Worm (Caenorhabditis elegans) whole organism, early embryonic: Measurements from ENCODE around the gene Y25C1A.13.

Source experiments
- B0310.2 ChIP-seq: sonication (generic microtip); optimal IDR thresholded peaks from 2 replicates; lab custom pipeline; 2016; ENCODE audit warnings: mild to moderate bottlenecking, missing genetic modification characterization, missing compliant biosample characterization
- F13C5.2 ChIP-seq: sonication (generic microtip); optimal IDR thresholded peaks from 2 replicates; lab custom pipeline; 2017; ENCODE audit warnings: mild to moderate bottlenecking, missing genetic modification characterization, inconsistent platforms, missing compliant biosample characterization
- aly-1 ChIP-seq: sonication (generic microtip); optimal IDR thresholded peaks from 2 replicates; lab custom pipeline; 2016; ENCODE audit warnings: missing genetic modification characterization, missing compliant biosample characterization
- ama-1 ChIP-seq: fragments of 150-350 bp; optimal IDR thresholded peaks from 2 replicates; lab custom pipeline; 2014
- ceh-13 ChIP-seq: fragments of 200-800 bp; sonication (Bioruptor generic); optimal IDR thresholded peaks from 2 replicates; lab custom pipeline; 2018; ENCODE audit warnings: mild to moderate bottlenecking, missing genetic modification characterization, missing compliant biosample characterization
- ceh-36 ChIP-seq: sonication (generic microtip); optimal IDR thresholded peaks from 2 replicates; lab custom pipeline; 2016; ENCODE audit warnings: missing genetic modification characterization, inconsistent platforms, missing compliant biosample characterization
- ets-7 ChIP-seq: sonication (generic microtip); optimal IDR thresholded peaks from 2 replicates; lab custom pipeline; 2016; ENCODE audit warnings: missing genotype, missing genetic modification characterization, missing compliant biosample characterization
- flt-1 ChIP-seq: fragments of 200-800 bp; sonication (Bioruptor generic); IDR thresholded peaks from 2 replicates; pipeline ENCODE4 v1.3.6; 2022; ENCODE audit warnings: missing genetic modification characterization, missing compliant biosample characterization
- hmbx-1 ChIP-seq: sonication (generic microtip); optimal IDR thresholded peaks from 2 replicates; lab custom pipeline; 2016; ENCODE audit warnings: mild to moderate bottlenecking, missing genetic modification characterization, missing compliant biosample characterization
- hmg-4 ChIP-seq: fragments of 200-800 bp; sonication (Bioruptor generic); optimal IDR thresholded peaks from 2 replicates; lab custom pipeline; 2018; ENCODE audit warnings: mild to moderate bottlenecking, missing genetic modification characterization, missing compliant biosample characterization
- hnd-1 ChIP-seq: sonication (generic microtip); optimal IDR thresholded peaks from 2 replicates; lab custom pipeline; 2016; ENCODE audit warnings: missing genetic modification characterization, missing compliant biosample characterization
- pes-1 ChIP-seq: fragments of 200-800 bp; sonication (Bioruptor generic); IDR thresholded peaks from 2 replicates; pipeline ENCODE4 v1.3.6; 2022; ENCODE audit warnings: missing genetic modification reagents, missing genetic modification characterization, missing compliant biosample characterization
- scrt-1 ChIP-seq: fragments of 200-800 bp; sonication (Bioruptor generic); IDR thresholded peaks from 2 replicates; pipeline ENCODE4 v1.3.6; 2022; ENCODE audit warnings: missing genetic modification characterization, missing compliant biosample characterization
- sea-1 ChIP-seq: fragments of 200-800 bp; sonication (Bioruptor generic); conservative IDR thresholded peaks from 2 replicates; pipeline ENCODE4 v1.3.6; 2022; ENCODE audit warnings: missing genetic modification characterization, missing compliant biosample characterization
- tbx-11 ChIP-seq: fragments of 200-800 bp; sonication (Bioruptor generic); IDR thresholded peaks from 2 replicates; pipeline ENCODE4 v1.3.6; 2022; ENCODE audit warnings: missing genetic modification characterization, missing compliant biosample characterization
- tbx-37 ChIP-seq: fragments of 200-800 bp; sonication (Bioruptor generic); conservative IDR thresholded peaks from 2 replicates; pipeline ENCODE4 v1.3.6; 2022; ENCODE audit warnings: missing genetic modification reagents, missing genetic modification characterization, missing compliant biosample characterization
- tra-4 ChIP-seq: sonication (generic microtip); optimal IDR thresholded peaks from 2 replicates; lab custom pipeline; 2017; ENCODE audit warnings: missing genetic modification characterization, missing compliant biosample characterization

Gene Y25C1A.13

DNA sequence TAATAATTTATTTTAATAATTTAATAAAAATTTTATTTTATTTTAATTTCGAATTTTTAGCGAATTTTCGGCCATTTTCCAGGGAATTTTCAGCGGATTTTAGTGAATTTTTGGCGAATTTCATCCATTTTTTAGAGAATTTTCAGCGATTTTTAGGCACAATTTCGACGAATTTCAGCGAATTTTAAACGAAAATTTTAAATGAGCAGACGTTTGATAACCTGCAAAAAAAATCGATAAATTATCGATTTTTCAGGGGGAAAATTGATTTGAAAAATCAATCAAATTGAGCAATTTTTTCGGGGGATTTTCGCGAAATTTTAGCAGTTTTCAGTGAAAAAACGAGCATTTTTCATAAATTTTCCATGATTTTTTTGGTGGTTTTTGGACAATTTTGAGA lies 42.4 kb downstream of the Y25C1A.13 start:
- TF ChIP-seq scrt-1 (GFP tag; lab: Robert Waterston, UW) (no peak), hnd-1 (tag; lab: Kevin White, UChicago) (no peak), flt-1 (GFP tag; lab: Robert Waterston, UW) (no peak), hmg-4 (no peak), aly-1 (tag; lab: Kevin White, UChicago) (no peak), sea-1 (GFP tag; lab: Robert Waterston, UW) (no peak), hmbx-1 (tag; lab: Kevin White, UChicago) (no peak), pes-1 (GFP tag; lab: Robert Waterston, UW) (no peak), ama-1 (lab: Kevin White, UChicago) (no peak)

DNA sequence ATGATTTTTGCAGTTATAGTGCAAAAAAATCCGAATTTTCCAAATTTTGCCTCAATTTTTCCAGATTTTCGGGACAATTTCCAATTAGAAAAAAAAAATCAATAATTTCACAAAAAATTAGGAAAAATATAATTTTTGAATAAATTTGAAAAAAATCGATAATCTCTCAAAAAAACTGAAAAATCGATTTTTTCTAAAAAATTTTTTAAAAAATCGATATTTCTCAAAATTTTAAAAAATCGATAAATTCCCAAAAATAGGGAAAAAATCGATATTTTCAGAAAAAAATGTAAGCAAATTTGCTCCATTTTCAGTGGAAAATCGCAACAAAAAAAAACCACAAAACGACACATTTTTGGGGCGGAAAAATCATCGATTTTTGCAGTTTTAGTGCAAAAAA lies 43.2 kb downstream of the Y25C1A.13 start:
- TF ChIP-seq scrt-1 (GFP tag; lab: Robert Waterston, UW) = no peak
- no peak for TF ChIP-seq tra-4
- no peak for TF ChIP-seq ceh-36
- TF ChIP-seq F13C5.2 = no peak
- no peak for TF ChIP-seq ceh-13 (GFP tag; lab: Kevin White, UChicago)
- TF ChIP-seq aly-1 (tag; lab: Kevin White, UChicago) = no peak
- no peak for TF ChIP-seq tbx-37 (GFP tag; lab: Robert Waterston, UW)
- no peak for TF ChIP-seq B0310.2 (tag; lab: Kevin White, UChicago)
- TF ChIP-seq pes-1 (GFP tag; lab: Robert Waterston, UW) = no peak

DNA sequence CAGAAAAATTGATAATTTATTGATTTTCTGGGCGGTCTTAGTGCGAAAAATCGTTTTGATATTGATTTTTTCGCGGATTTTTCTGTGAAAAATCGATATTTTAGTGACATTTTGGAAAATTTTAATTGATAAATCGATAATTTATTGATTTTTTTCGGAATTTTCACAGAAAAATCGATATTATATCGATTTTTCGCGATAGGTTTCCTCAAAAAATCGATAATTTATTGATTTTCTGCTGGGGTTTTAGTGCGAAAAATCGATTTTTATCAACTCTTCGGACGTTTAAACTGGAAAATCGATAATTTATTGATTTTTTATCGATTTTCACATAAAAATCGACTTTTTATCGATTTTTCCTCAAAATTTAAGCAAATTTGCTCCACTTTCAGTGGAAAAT lies 43.6 kb downstream of the Y25C1A.13 start:
- TF ChIP-seq F13C5.2 (no peak), ama-1 (lab: Kevin White, UChicago) (no peak), hmg-4 (no peak), tbx-37 (GFP tag; lab: Robert Waterston, UW) (no peak), aly-1 (tag; lab: Kevin White, UChicago) (no peak), hnd-1 (tag; lab: Kevin White, UChicago) (no peak), hmbx-1 (tag; lab: Kevin White, UChicago) (no peak), tra-4 (no peak), scrt-1 (GFP tag; lab: Robert Waterston, UW) (no peak), flt-1 (GFP tag; lab: Robert Waterston, UW) (no peak)

DNA sequence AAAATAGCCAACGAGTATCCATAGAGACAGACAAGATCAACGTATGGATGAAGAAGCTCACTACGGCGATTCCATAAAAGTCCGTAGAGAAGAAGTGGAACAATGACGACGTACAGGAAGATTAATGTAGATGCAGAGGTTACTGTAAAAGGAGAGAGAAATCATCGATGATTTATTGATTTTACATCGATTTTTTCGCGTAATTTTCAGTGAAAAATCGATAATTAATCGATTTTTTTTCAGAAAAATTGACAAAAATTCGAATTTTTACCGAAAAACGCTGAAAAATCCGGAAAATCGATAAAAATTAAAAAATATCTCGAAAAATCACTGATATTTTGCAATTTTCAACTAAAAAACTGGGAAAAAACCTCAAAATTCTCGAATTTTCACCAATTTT lies 44.6 kb downstream of the Y25C1A.13 start:
- TF ChIP-seq ets-7 (tag; lab: Kevin White, UChicago) = no peak

DNA sequence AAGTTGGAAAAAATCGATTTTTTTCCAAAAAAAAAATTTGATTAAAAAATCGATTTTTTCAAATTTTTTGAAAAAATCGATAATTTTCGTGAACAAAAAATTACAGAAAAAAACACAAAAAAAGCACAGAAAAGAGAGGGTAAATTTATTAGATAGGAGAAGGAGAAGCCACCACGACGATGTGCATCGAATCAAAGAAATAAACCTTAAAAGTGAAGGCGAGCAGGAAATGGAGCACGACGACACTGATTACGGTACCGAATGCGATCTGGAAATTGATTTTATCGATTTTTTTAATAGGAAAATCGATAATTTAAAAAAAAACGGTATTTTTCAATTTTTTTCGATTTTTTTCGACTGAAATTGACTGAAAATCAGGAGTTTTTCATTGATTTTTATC lies 46.0 kb downstream of the Y25C1A.13 start:
- no peak for TF ChIP-seq ceh-36
- no peak for TF ChIP-seq hmbx-1 (tag; lab: Kevin White, UChicago)
- no peak for TF ChIP-seq hmg-4
- TF ChIP-seq F13C5.2 = no peak
- TF ChIP-seq hnd-1 (tag; lab: Kevin White, UChicago) = no peak
- no peak for TF ChIP-seq sea-1 (GFP tag; lab: Robert Waterston, UW)
- no peak for TF ChIP-seq tbx-37 (GFP tag; lab: Robert Waterston, UW)
- no peak for TF ChIP-seq B0310.2 (tag; lab: Kevin White, UChicago)
- TF ChIP-seq tra-4 = no peak
- TF ChIP-seq ets-7 (tag; lab: Kevin White, UChicago) = no peak
- TF ChIP-seq scrt-1 (GFP tag; lab: Robert Waterston, UW) = no peak
- TF ChIP-seq aly-1 (tag; lab: Kevin White, UChicago) = no peak
- TF ChIP-seq ama-1 (lab: Kevin White, UChicago) = no peak
- TF ChIP-seq tbx-11 (GFP tag; lab: Robert Waterston, UW) = no peak
- TF ChIP-seq flt-1 (GFP tag; lab: Robert Waterston, UW) = no peak
- TF ChIP-seq pes-1 (GFP tag; lab: Robert Waterston, UW) = no peak
- no peak for TF ChIP-seq ceh-13 (GFP tag; lab: Kevin White, UChicago)

DNA sequence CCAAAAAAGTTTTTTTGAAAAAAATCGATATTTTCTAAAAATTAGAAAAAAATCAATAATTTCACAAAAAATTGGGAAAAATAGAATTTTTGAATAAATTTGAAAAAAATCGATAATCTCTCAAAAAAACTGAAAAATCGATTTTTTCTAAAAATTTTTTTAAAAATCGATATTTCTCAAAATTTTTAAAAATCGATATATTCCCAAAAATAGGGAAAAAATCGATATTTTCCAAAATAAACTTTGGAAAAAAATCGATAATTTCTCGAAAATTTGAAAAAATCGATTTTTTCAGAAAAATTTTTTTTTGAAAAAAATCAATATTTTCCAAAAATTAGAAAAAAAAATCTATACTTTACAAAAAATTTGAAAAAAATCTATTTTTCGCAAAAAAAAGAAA lies 46.4 kb downstream of the Y25C1A.13 start:
- no peak for TF ChIP-seq hmbx-1 (tag; lab: Kevin White, UChicago)
- no peak for TF ChIP-seq tbx-37 (GFP tag; lab: Robert Waterston, UW)
- TF ChIP-seq ets-7 (tag; lab: Kevin White, UChicago) = no peak
- TF ChIP-seq flt-1 (GFP tag; lab: Robert Waterston, UW) = no peak
- no peak for TF ChIP-seq pes-1 (GFP tag; lab: Robert Waterston, UW)
- TF ChIP-seq ceh-13 (GFP tag; lab: Kevin White, UChicago) = no peak
- no peak for TF ChIP-seq scrt-1 (GFP tag; lab: Robert Waterston, UW)
- TF ChIP-seq B0310.2 (tag; lab: Kevin White, UChicago) = no peak
- no peak for TF ChIP-seq tra-4
- TF ChIP-seq sea-1 (GFP tag; lab: Robert Waterston, UW) = no peak
- no peak for TF ChIP-seq hmg-4
- no peak for TF ChIP-seq hnd-1 (tag; lab: Kevin White, UChicago)
- TF ChIP-seq aly-1 (tag; lab: Kevin White, UChicago) = no peak
- TF ChIP-seq ama-1 (lab: Kevin White, UChicago) = no peak
- no peak for TF ChIP-seq ceh-36
- no peak for TF ChIP-seq F13C5.2

DNA sequence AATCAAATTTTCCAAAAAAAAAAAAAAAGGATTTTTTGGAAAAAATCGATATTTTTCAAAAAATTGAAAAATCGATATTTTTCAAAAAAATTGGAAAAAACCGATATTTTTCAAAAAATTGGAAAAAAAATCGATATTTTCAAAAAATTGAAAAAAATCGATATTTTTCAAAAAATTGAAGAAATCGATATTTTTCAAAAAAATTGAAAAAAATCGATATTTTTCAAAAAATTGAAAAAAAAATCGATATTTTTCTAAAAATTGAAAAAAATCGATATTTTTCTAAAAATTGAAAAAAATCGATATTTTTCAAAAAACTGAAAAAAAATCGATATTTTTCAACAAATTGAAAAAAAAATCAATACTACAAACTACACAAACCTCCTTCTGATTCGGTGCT lies 47.1 kb downstream of the Y25C1A.13 start:
- TF ChIP-seq ceh-36 (no peak), hnd-1 (tag; lab: Kevin White, UChicago) (no peak), ets-7 (tag; lab: Kevin White, UChicago) (no peak), tbx-37 (GFP tag; lab: Robert Waterston, UW) (no peak), ama-1 (lab: Kevin White, UChicago) (no peak), sea-1 (GFP tag; lab: Robert Waterston, UW) (no peak), tra-4 (no peak)

DNA sequence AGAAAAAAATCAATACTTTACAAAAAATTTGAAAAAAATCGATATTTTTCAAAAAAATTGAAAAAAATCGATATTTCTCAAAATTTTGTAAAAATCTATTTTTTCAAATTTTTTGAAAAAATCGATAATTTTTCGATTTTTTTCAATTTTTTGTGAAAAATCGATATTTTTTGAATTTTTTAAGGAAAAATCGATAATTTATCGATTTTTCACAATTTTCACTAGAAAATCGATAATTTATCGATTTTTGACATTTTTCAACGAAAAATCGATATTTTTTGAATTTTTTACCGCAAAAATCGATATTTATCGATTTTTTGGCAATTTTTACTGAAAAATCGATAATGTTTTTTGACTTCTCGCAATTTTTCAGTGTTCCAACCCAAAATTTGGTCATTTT lies 47.7 kb downstream of the Y25C1A.13 start:
- TF ChIP-seq F13C5.2 (no peak), B0310.2 (tag; lab: Kevin White, UChicago) (no peak), sea-1 (GFP tag; lab: Robert Waterston, UW) (no peak), pes-1 (GFP tag; lab: Robert Waterston, UW) (no peak), hmbx-1 (tag; lab: Kevin White, UChicago) (no peak), aly-1 (tag; lab: Kevin White, UChicago) (no peak), tra-4 (no peak)
